Worm (Caenorhabditis elegans) whole organism, L4 larva: Measurements from ENCODE around the gene srlf-34.

ENCODE experiments used
- ceh-32 ChIP-seq: sonication (generic microtip); optimal IDR thresholded peaks from 2 replicates; lab custom pipeline; 2016; ENCODE audit warnings: mild to moderate bottlenecking, missing genetic modification characterization, missing compliant biosample characterization; ENCODE audit not compliant: poor library complexity
- ceh-82 ChIP-seq: sonication (generic microtip); optimal IDR thresholded peaks from 2 replicates; lab custom pipeline; 2017; ENCODE audit warnings: missing biosample characterization, missing genetic modification characterization
- daf-12 ChIP-seq: fragments of 150-350 bp; optimal IDR thresholded peaks from 2 replicates; lab custom pipeline; 2014; ENCODE audit warnings: missing biosample characterization, missing genetic modification reagents, missing genetic modification characterization
- dpl-1 ChIP-seq: fragments of 150-350 bp; optimal IDR thresholded peaks from 2 replicates; lab custom pipeline; 2014; ENCODE audit warnings: missing biosample characterization, missing genetic modification reagents, missing genetic modification characterization
- fkh-10 ChIP-seq: fragments of 150-350 bp; optimal IDR thresholded peaks from 2 replicates; lab custom pipeline; 2014; ENCODE audit warnings: missing biosample characterization, missing genetic modification reagents, missing genetic modification characterization
- lsy-2 ChIP-seq, 2 experiments: fragments of 150-350 bp in 1 of 2; sonication (generic microtip) in 1 of 2; optimal IDR thresholded peaks; 2 replicates each; lab custom pipeline; 2014 to 2017; ENCODE audit warnings: missing biosample characterization in 2 of 2, missing genetic modification characterization in 2 of 2
- nhr-10 ChIP-seq: fragments of 150-350 bp; optimal IDR thresholded peaks from 2 replicates; lab custom pipeline; 2014; ENCODE audit warnings: missing biosample characterization, missing genetic modification characterization
- nhr-11 ChIP-seq: fragments of 150-350 bp; optimal IDR thresholded peaks from 2 replicates; lab custom pipeline; 2014; ENCODE audit warnings: missing biosample characterization, missing genetic modification characterization
- skn-1 ChIP-seq: fragments of 150-350 bp; optimal IDR thresholded peaks from 2 replicates; lab custom pipeline; 2014; ENCODE audit warnings: missing biosample characterization, missing genetic modification characterization
- snpc-4 ChIP-seq: fragments of 150-350 bp; optimal IDR thresholded peaks from 2 replicates; lab custom pipeline; 2014; ENCODE audit warnings: missing biosample characterization, missing genetic modification characterization
- unc-39 ChIP-seq: sonication (generic microtip); optimal IDR thresholded peaks from 2 replicates; lab custom pipeline; 2017; ENCODE audit warnings: missing biosample characterization, missing genetic modification characterization
- zip-11 ChIP-seq: fragments of 200-800 bp; sonication (Bioruptor generic); IDR thresholded peaks from 2 replicates; pipeline ENCODE4 v1.3.6; 2022; ENCODE audit warnings: missing genetic modification characterization, missing compliant biosample characterization
- zip-2 ChIP-seq: fragments of 150-350 bp; optimal IDR thresholded peaks from 2 replicates; lab custom pipeline; 2014; ENCODE audit warnings: missing biosample characterization, missing genetic modification characterization

- TF ChIP-seq nhr-11 (tag; lab: Kevin White, UChicago) (no peak), lsy-2 (tag; optimal IDR thresholded peaks at IDR 0.05; lab: Kevin White, UChicago) (no peak), unc-39 (tag; lab: Kevin White, UChicago) (no peak), daf-12 (tag; lab: Kevin White, UChicago) (no peak), dpl-1 (GFP tag; lab: Kevin White, UChicago) (no peak), ceh-82 (tag; lab: Kevin White, UChicago) (no peak), nhr-10 (tag; lab: Kevin White, UChicago) (no peak), zip-2 (no peak), fkh-10 (GFP tag; lab: Kevin White, UChicago) (no peak), skn-1 (tag; lab: Kevin White, UChicago) (no peak), zip-11 (GFP tag; lab: Robert Waterston, UW) (no peak), ceh-32 (no peak), snpc-4 (tag; lab: Kevin White, UChicago) (no peak)
Observed at ce11 chrII:10317007-10317406, 4.9 kb downstream of the srlf-34 start, which contains the start of gene M02G9.4.
